Fruit fly (Drosophila melanogaster): ENCODE measurements around the gene CG17544.

CG17544 gene

DNA sequence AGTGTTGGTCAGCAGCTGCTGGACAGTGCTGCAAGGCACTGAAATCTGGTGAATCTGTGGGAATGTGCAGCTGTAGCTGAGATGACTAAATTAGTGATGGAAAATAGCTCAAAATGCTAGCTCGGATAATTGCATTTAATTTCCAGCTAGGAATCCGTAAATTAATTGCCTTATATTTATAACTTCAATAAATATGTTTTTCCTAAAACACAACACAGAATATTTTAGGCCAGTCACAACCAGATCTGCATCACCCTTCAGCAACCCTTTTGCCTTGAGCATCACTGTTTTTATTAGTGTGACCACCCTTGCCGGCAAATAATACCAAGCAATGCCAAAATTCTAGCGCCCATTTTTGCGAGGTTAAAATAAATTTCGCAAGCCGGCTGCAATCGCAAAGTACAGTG is 46.4 kb upstream of the CG17544 start, which contains the start of gene Hs2st (continued):
- peak; percentile 99 for TF ChIP-seq sens (GFP tag)
- TF ChIP-seq CG8924 (tag; optimal IDR thresholded peaks at IDR 0.05) = peak; percentile 88
- TF ChIP-seq CG33557 (GFP tag; optimal IDR thresholded peaks at IDR 0.05) = peak; percentile 86
- TF ChIP-seq tin (GFP tag; optimal IDR thresholded peaks at IDR 0.05) = peak; percentile 95
- TF ChIP-seq prd (optimal IDR thresholded peaks at IDR 0.05) = no peak
- peak; percentile 97 for TF ChIP-seq prd (GFP tag; IDR thresholded peaks at IDR 0.05)
- TF ChIP-seq CG4328 (GFP tag; optimal IDR thresholded peaks at IDR 0.05) = peak; percentile 89
- TF ChIP-seq repo (GFP tag; optimal IDR thresholded peaks at IDR 0.05) = peak; percentile 89
- TF ChIP-seq CG15479 (GFP tag; optimal IDR thresholded peaks at IDR 0.05) = peak; percentile 93
- TF ChIP-seq onecut (GFP tag; IDR thresholded peaks at IDR 0.05) = peak; percentile 64; the same call in 1 of the 2 replicates
- peak; percentile 96 for TF ChIP-seq CG9609 (GFP tag; optimal IDR thresholded peaks at IDR 0.05)
- no peak; the same call in 1 of the 2 replicates for TF ChIP-seq sna (GFP tag; IDR thresholded peaks at IDR 0.05; ENCODE audit: partially characterized antibody)
- TF ChIP-seq CG8765 (GFP tag; IDR thresholded peaks at IDR 0.05) = peak; percentile 91
- peak; percentile 62 for TF ChIP-seq CG13287 (GFP tag; IDR thresholded peaks at IDR 0.05; ENCODE audit: partially characterized antibody)
- TF ChIP-seq CG15696 (tag; optimal IDR thresholded peaks at IDR 0.05) = peak; percentile 91
- TF ChIP-seq lbe (GFP tag; optimal IDR thresholded peaks at IDR 0.05) = peak; percentile 85
- TF ChIP-seq GATAe (GFP tag; conservative IDR thresholded peaks at IDR 0.05) = peak; percentile 73
- TF ChIP-seq otp (GFP tag; IDR thresholded peaks at IDR 0.05) = peak; percentile 79; the same call in 2 of the 3 replicates
- peak; percentile 96 for TF ChIP-seq sob (GFP tag; IDR thresholded peaks at IDR 0.05)
- peak in 1 of 2 experiments; percentile 1 for TF ChIP-seq Trl (optimal IDR thresholded peaks at IDR 0.05)
- TF ChIP-seq Trl (GFP tag; optimal IDR thresholded peaks at IDR 0.05) = peak; percentile 96
- peak; percentile 92 for TF ChIP-seq grau (tag; optimal IDR thresholded peaks at IDR 0.05)
- TF ChIP-seq CG15073 (GFP tag; optimal IDR thresholded peaks at IDR 0.05) = peak; percentile 80
- peak; percentile 97 for TF ChIP-seq CG3847 (GFP tag; IDR thresholded peaks at IDR 0.05)
- peak; percentile 93 for TF ChIP-seq NFAT (GFP tag; IDR thresholded peaks at IDR 0.05)
- TF ChIP-seq Mes4 (GFP tag; optimal IDR thresholded peaks at IDR 0.05) = peak; percentile 83
- peak; percentile 81 for TF ChIP-seq stc (GFP tag; IDR thresholded peaks at IDR 0.05)
- peak; percentile 87 for TF ChIP-seq ERR (GFP tag; optimal IDR thresholded peaks at IDR 0.05)
- peak; percentile 81 for TF ChIP-seq trh (GFP tag; optimal IDR thresholded peaks at IDR 0.05)
- TF ChIP-seq CG11093 (GFP tag; IDR thresholded peaks at IDR 0.05) = peak; percentile 92
- peak; percentile 96 for TF ChIP-seq gro (GFP tag; optimal IDR thresholded peaks at IDR 0.05)
- TF ChIP-seq slou (GFP tag; optimal IDR thresholded peaks at IDR 0.05) = peak; percentile 93
- TF ChIP-seq Dek (tag; optimal IDR thresholded peaks at IDR 0.05) = peak; percentile 83
- peak; percentile 57; the same call in 1 of the 2 replicates for TF ChIP-seq CG10321 (GFP tag; IDR thresholded peaks at IDR 0.05)
- TF ChIP-seq CG2120 (GFP tag; optimal IDR thresholded peaks at IDR 0.05) = peak; percentile 98
- peak; percentile 84 for TF ChIP-seq HHEX (GFP tag; optimal IDR thresholded peaks at IDR 0.05)
- TF ChIP-seq jing (GFP tag; optimal IDR thresholded peaks at IDR 0.05) = peak; percentile 74
- TF ChIP-seq cas (GFP tag; IDR thresholded peaks at IDR 0.05) = peak; percentile 89
- TF ChIP-seq klu (GFP tag; IDR thresholded peaks at IDR 0.05) = peak; percentile 94
- no peak; the same call in 1 of the 2 replicates for TF ChIP-seq CG31441 (GFP tag; IDR thresholded peaks at IDR 0.05)
- peak; percentile 91; the same call in 2 of the 3 replicates for TF ChIP-seq CG3726 (GFP tag; IDR thresholded peaks at IDR 0.05)
- peak; percentile 93 for TF ChIP-seq CG10366 (GFP tag; IDR thresholded peaks at IDR 0.05)
- TF ChIP-seq hkb (optimal IDR thresholded peaks at IDR 0.05) = peak; percentile 97
- TF ChIP-seq hkb (GFP tag; IDR thresholded peaks at IDR 0.05) = peak; percentile 82
- peak; percentile 79 for TF ChIP-seq sima (GFP tag; optimal IDR thresholded peaks at IDR 0.05)
- TF ChIP-seq CrebB (tag; optimal IDR thresholded peaks at IDR 0.05) = peak; percentile 80
- TF ChIP-seq tx (GFP tag; optimal IDR thresholded peaks at IDR 0.05) = peak; percentile 96
- peak; percentile 98 for TF ChIP-seq slbo (GFP tag; IDR thresholded peaks at IDR 0.05)
- TF ChIP-seq Stat92E (GFP tag; optimal IDR thresholded peaks at IDR 0.05) = peak in 1 of 3 experiments; percentile 59
- peak; percentile 87 for TF ChIP-seq Oaz (GFP tag; IDR thresholded peaks at IDR 0.05)
- peak; percentile 80 for TF ChIP-seq CG15011 (GFP tag; optimal IDR thresholded peaks at IDR 0.05)
- TF ChIP-seq Blimp-1 (GFP tag; optimal IDR thresholded peaks at IDR 0.05) = peak; percentile 83
